Worm (Caenorhabditis elegans): ENCODE results near the gene C39B10.3.

DNA sequence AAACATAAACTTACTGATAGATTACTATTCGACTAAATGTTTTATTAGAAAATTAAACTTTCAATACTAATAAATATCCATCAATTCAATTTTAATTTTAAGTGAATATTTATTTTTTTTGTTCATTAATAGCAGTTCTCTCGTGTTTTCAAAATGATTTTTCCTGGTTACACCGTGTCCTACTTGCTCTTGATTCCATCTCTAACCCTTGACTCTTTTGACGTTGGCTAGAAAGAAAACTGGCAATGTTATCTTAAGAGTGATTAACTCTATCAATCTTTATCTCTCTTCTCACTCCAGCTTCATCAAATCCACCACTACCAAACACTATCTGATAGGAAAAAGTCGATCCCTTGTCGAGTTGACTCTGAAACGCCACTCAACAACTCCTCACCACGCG, 31.5 kb upstream of the C39B10.3 start, which contains the start of gene acr-8:
- TF ChIP-seq ama-1 (optimal IDR thresholded peaks at IDR 0.05) (no peak), aly-1 (tag; optimal IDR thresholded peaks at IDR 0.05) (no peak), tbx-37 (GFP tag; conservative IDR thresholded peaks at IDR 0.05) (no peak), hmbx-1 (tag; optimal IDR thresholded peaks at IDR 0.05) (no peak), tra-4 (tag; optimal IDR thresholded peaks at IDR 0.05) (no peak), hmg-4 (GFP tag; optimal IDR thresholded peaks at IDR 0.05) (no peak), pes-1 (GFP tag; IDR thresholded peaks at IDR 0.05) (no peak), B0310.2 (tag; optimal IDR thresholded peaks at IDR 0.05) (no peak), sea-1 (GFP tag; conservative IDR thresholded peaks at IDR 0.05) (no peak), hnd-1 (tag; optimal IDR thresholded peaks at IDR 0.05) (no peak)
